Fruit fly (Drosophila melanogaster): ENCODE measurements around the gene CG34132.

CG34132 gene

DNA sequence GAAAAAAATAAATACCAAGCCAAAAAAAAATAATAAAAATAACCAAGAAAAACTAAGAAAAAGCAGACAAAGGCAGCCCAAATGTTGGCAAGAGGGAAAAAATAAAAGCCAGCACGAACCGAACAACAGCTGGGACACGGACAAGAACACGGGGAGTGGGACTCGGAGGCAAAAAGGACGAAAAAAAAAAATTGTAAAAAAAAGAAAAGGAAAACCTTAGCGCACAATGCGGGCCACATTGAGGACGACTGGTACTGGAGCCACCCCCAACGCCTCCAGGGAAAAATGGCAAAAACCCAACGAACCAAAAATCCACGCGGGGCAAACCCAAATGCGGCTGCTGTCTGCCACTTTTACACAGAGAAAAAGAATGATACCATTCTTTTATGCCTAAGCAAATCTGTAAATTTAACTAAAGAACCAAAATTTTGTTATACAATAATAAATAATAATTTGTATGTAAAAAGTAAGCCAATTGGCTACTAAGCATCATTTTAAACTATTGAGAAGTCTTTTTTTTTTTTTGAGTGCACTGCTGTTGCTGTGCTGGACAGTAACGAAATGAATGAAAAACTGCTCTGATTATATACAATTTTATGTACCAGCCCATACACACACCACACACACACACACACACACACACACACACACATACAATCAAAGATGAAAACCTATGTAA is 46.9 kb downstream of the CG34132 start (continued):
- TF ChIP-seq eve (GFP tag; optimal IDR thresholded peaks at IDR 0.05) (peak in 1 of 2 experiments; percentile 76), CG18599 (GFP tag; optimal IDR thresholded peaks at IDR 0.05) (peak; percentile 97), al (GFP tag; IDR thresholded peaks at IDR 0.05) (peak; percentile 44; the same call in 1 of the 2 replicates), hkb (optimal IDR thresholded peaks at IDR 0.05) (no peak), hkb (GFP tag; IDR thresholded peaks at IDR 0.05) (peak; percentile 84), lola (GFP tag; optimal IDR thresholded peaks at IDR 0.05) (no peak), Lhr (GFP tag; optimal IDR thresholded peaks at IDR 0.05) (no peak), hbn (GFP tag; IDR thresholded peaks at IDR 0.05; ENCODE audit: partially characterized antibody) (no peak), CG1529 (GFP tag; optimal IDR thresholded peaks at IDR 0.05) (no peak), ham (GFP tag; IDR thresholded peaks at IDR 0.05) (no peak), CoRest (tag; optimal IDR thresholded peaks at IDR 0.05) (peak; percentile 76), trem (tag; optimal IDR thresholded peaks at IDR 0.05) (peak; percentile 19), MESR4 (GFP tag; optimal IDR thresholded peaks at IDR 0.05) (no peak), grau (tag; optimal IDR thresholded peaks at IDR 0.05) (peak; percentile 75), usp (GFP tag; optimal IDR thresholded peaks at IDR 0.05) (no peak), CG2116 (GFP tag; optimal IDR thresholded peaks at IDR 0.05) (no peak), Ravus (GFP tag; IDR thresholded peaks at IDR 0.05) (peak; percentile 67), gsb (GFP tag; IDR thresholded peaks at IDR 0.05) (peak; percentile 60; the same call in 1 of the 2 replicates), Six4 (GFP tag; optimal IDR thresholded peaks at IDR 0.05) (peak; percentile 24), CG11695 (GFP tag; IDR thresholded peaks at IDR 0.05) (peak; percentile 66), knrl (GFP tag; IDR thresholded peaks at IDR 0.05; ENCODE audit: partially characterized antibody) (no peak), dan (GFP tag; IDR thresholded peaks at IDR 0.05) (no peak), ftz-f1 (GFP tag; optimal IDR thresholded peaks at IDR 0.05) (no peak), sisA (GFP tag; IDR thresholded peaks at IDR 0.05) (peak; percentile 61), Med (GFP tag) (peak; percentile 21), CG17385 (GFP tag; optimal IDR thresholded peaks at IDR 0.05) (peak; percentile 51), sima (GFP tag; optimal IDR thresholded peaks at IDR 0.05) (no peak), sqz (GFP tag; optimal IDR thresholded peaks at IDR 0.05) (peak; percentile 56), gce (GFP tag; IDR thresholded peaks at IDR 0.05) (peak; percentile 49; the same call in 1 of the 3 replicates), sna (GFP tag; IDR thresholded peaks at IDR 0.05; ENCODE audit: partially characterized antibody) (no peak), Doc2 (GFP tag; IDR thresholded peaks at IDR 0.05) (no peak), Trl (optimal IDR thresholded peaks at IDR 0.05) (no peak), Trl (GFP tag; optimal IDR thresholded peaks at IDR 0.05) (peak; percentile 22), CG33213 (GFP tag; optimal IDR thresholded peaks at IDR 0.05) (no peak), Hmr (GFP tag; optimal IDR thresholded peaks at IDR 0.05) (peak; percentile 83), CG33557 (GFP tag; optimal IDR thresholded peaks at IDR 0.05) (no peak), ara (GFP tag; IDR thresholded peaks at IDR 0.05) (no peak), Sox102F (GFP tag; optimal IDR thresholded peaks at IDR 0.05) (peak; percentile 59), Rx (GFP tag; IDR thresholded peaks at IDR 0.05) (peak; percentile 54; the same call in 1 of the 2 replicates), bab2 (GFP tag; optimal IDR thresholded peaks at IDR 0.05) (no peak), en (GFP tag; optimal IDR thresholded peaks at IDR 0.05) (no peak), CG10543 (GFP tag; optimal IDR thresholded peaks at IDR 0.05) (peak; percentile 80), Elba2 (GFP tag; optimal IDR thresholded peaks at IDR 0.05) (no peak), ATbp (GFP tag; optimal IDR thresholded peaks at IDR 0.05) (peak; percentile 41), pum (GFP tag; optimal IDR thresholded peaks at IDR 0.05) (no peak), gro (GFP tag; optimal IDR thresholded peaks at IDR 0.05) (no peak), trh (GFP tag; optimal IDR thresholded peaks at IDR 0.05) (no peak), abd-A (tag; optimal IDR thresholded peaks at IDR 0.05) (peak; percentile 75), Poxn (GFP tag; IDR thresholded peaks at IDR 0.05) (no peak), Sry-β (GFP tag; optimal IDR thresholded peaks at IDR 0.05) (no peak), CG4328 (GFP tag; optimal IDR thresholded peaks at IDR 0.05) (peak; percentile 63)

All from whole organism, embryonic.